Worm (Caenorhabditis elegans): ENCODE data around the gene F18E3.12.

DNA sequence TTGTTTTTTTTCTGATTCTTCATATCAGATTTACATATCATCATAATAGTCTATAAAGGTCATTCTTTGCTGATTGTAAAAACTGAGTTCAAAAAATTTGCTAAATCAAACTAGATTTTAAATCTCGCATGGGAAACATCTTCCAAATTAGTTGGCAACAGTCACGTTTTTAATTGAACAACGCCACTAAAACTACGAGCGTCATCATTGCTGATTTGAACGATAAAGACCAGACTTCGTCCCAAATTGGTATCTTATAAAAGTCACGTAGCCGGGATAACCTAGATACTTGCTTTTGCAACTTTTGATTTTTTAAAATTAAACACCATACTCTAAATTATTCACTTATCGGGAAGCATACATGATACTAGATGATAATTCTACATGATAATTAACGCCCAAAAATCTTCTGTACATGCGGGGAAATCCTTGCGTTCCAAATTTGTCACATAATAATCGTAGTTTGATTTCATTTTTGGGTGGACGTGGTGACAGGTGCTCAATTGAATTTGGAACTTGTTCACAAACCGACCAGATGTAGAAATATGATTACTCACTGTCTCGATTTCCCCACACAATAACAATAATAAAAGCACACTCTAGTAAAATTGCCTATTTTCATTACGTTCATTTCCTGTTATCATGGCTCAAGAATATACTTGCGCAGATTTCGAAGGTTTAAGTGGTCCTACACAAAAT is 2.4 kb downstream of the F18E3.12 start, which contains the start of gene srw-67:
- no peak for TF ChIP-seq sox-4 (tag; optimal IDR thresholded peaks at IDR 0.05)
- no peak for TF ChIP-seq unc-86 (tag; optimal IDR thresholded peaks at IDR 0.05)
- no peak for TF ChIP-seq ama-1 (optimal IDR thresholded peaks at IDR 0.05)
- no peak for TF ChIP-seq hlh-15 (tag; optimal IDR thresholded peaks at IDR 0.05)

Data from whole organism, late embryonic.